Worm (Caenorhabditis elegans) whole organism, L1 larva: ENCODE data around the gene clec-60.
"Not testable (repeated sequence)": the region's sequence is repeated elsewhere in the genome, so short reads cannot be mapped to it uniquely, and the experiment has no call there.

Experiments
- C16A3.4 ChIP-seq: fragments of 150-350 bp; optimal IDR thresholded peaks from 2 replicates; lab custom pipeline; 2014; ENCODE audit warnings: missing biosample characterization, missing genetic modification characterization
- C34B4.2 ChIP-seq: sonication (generic microtip); optimal IDR thresholded peaks from 2 replicates; lab custom pipeline; 2017; ENCODE audit warnings: mild to moderate bottlenecking, missing genetic modification characterization, missing compliant biosample characterization
- ceh-88 ChIP-seq: fragments of 200-800 bp; sonication (Bioruptor generic); IDR thresholded peaks from 2 replicates; pipeline ENCODE4 v1.3.6; 2022; ENCODE audit warnings: missing genetic modification characterization, missing compliant biosample characterization
- efl-1 ChIP-seq, 4 experiments: fragments of 150-350 bp; optimal IDR thresholded peaks in 3 of 4; peaks in 1 of 4; 1 replicate in 1 of 4; 2 replicates in 3 of 4; lab custom pipeline; 2014; ENCODE audit warnings: missing biosample characterization in 2 of 4, missing genetic modification characterization in 2 of 4, missing genetic modification reagents in 2 of 4
- efl-3 ChIP-seq: fragments of 200-800 bp; sonication (Bioruptor generic); optimal IDR thresholded peaks from 2 replicates; lab custom pipeline; 2018; ENCODE audit warnings: mild to moderate bottlenecking, missing genetic modification characterization, missing compliant biosample characterization
- ets-5 ChIP-seq: fragments of 200-800 bp; sonication (Bioruptor generic); IDR thresholded peaks from 2 replicates; pipeline ENCODE4 v1.3.6; 2022; ENCODE audit warnings: missing genetic modification characterization, missing compliant biosample characterization
- fkh-10 ChIP-seq: sonication (generic microtip); optimal IDR thresholded peaks from 2 replicates; lab custom pipeline; 2017; ENCODE audit warnings: missing biosample characterization, missing genetic modification reagents, missing genetic modification characterization
- hlh-4 ChIP-seq: sonication (generic microtip); optimal IDR thresholded peaks from 2 replicates; lab custom pipeline; 2016; ENCODE audit warnings: mild to moderate bottlenecking, missing genetic modification characterization, missing compliant biosample characterization
- lin-35 ChIP-seq, 2 experiments: fragments of 150-350 bp; optimal IDR thresholded peaks; 2 replicates each; lab custom pipeline; 2014; ENCODE audit warnings: missing biosample characterization in 2 of 2, missing genetic modification characterization in 2 of 2, missing genetic modification reagents in 2 of 2
- lir-3 ChIP-seq: sonication (generic microtip); optimal IDR thresholded peaks from 2 replicates; lab custom pipeline; 2016; ENCODE audit warnings: mild to moderate bottlenecking, missing genetic modification characterization, moderate library complexity, missing compliant biosample characterization; ENCODE audit not compliant: poor library complexity
- mdl-1 ChIP-seq, 2 experiments: fragments of 150-350 bp; optimal IDR thresholded peaks; 2 replicates each; lab custom pipeline; 2014 to 2017; ENCODE audit warnings: missing biosample characterization in 2 of 2, missing genetic modification characterization in 2 of 2, inconsistent platforms in 1 of 2
- mep-1 ChIP-seq: fragments of 150-350 bp; optimal IDR thresholded peaks from 2 replicates; lab custom pipeline; 2014; ENCODE audit warnings: missing biosample characterization, missing genetic modification characterization
- nhr-11 ChIP-seq: fragments of 150-350 bp; optimal IDR thresholded peaks from 2 replicates; lab custom pipeline; 2014; ENCODE audit warnings: missing biosample characterization, missing genetic modification characterization
- nhr-20 ChIP-seq: sonication (generic microtip); optimal IDR thresholded peaks from 2 replicates; lab custom pipeline; 2016; ENCODE audit warnings: mild to moderate bottlenecking, missing genetic modification characterization, missing compliant biosample characterization
- snpc-4 ChIP-seq: fragments of 150-350 bp; optimal IDR thresholded peaks from 2 replicates; lab custom pipeline; 2014; ENCODE audit warnings: missing biosample characterization, missing genetic modification characterization
- sptf-1 ChIP-seq: fragments of 150-350 bp; optimal IDR thresholded peaks from 2 replicates; lab custom pipeline; 2014; ENCODE audit warnings: missing biosample characterization, missing genetic modification characterization
- swsn-7 ChIP-seq: sonication (generic microtip); optimal IDR thresholded peaks from 2 replicates; lab custom pipeline; 2016; ENCODE audit warnings: missing genetic modification characterization, missing compliant biosample characterization
- tlp-1 ChIP-seq: fragments of 150-350 bp; optimal IDR thresholded peaks from 2 replicates; lab custom pipeline; 2014; ENCODE audit warnings: missing biosample characterization, missing genetic modification characterization
- unc-86 ChIP-seq: sonication (generic microtip); optimal IDR thresholded peaks from 2 replicates; lab custom pipeline; 2016; ENCODE audit warnings: missing genetic modification characterization, missing compliant biosample characterization
- unc-98 ChIP-seq: fragments of 200-800 bp; sonication (Bioruptor generic); IDR thresholded peaks from 2 replicates; pipeline ENCODE4 v1.3.6; 2022; ENCODE audit warnings: missing genetic modification characterization, missing compliant biosample characterization
- ztf-4 ChIP-seq: fragments of 150-350 bp; optimal IDR thresholded peaks from 2 replicates; lab custom pipeline; 2014; ENCODE audit warnings: missing biosample characterization, missing genetic modification characterization

Gene clec-60

ce11 chrII:10442846-10443245 lies 38.8 kb downstream of the clec-60 start, which contains the start of gene ZK673.1:
Gene ZK673.1, plus strand, starts transcription at chrII:10443146.
- TF ChIP-seq lir-3; fkh-10 (GFP tag; lab: Kevin White, UChicago); swsn-7 (tag; lab: Kevin White, UChicago): not testable (repeated sequence)
- TF ChIP-seq, all 84 proteins: peak for 0; not testable (repeated sequence) for 84

ce11 chrII:10439976-10440375 lies 41.7 kb downstream of the clec-60 start, which contains the start of gene E04D5.4:
Gene E04D5.4, plus strand, starts transcription at chrII:10440276.
- TF ChIP-seq unc-98 (GFP tag; lab: Robert Waterston, UW) = no peak
- TF ChIP-seq efl-3 (GFP tag; lab: Kevin White, UChicago) = no peak
- no peak for TF ChIP-seq swsn-7 (tag; lab: Kevin White, UChicago)
- TF ChIP-seq mep-1 (tag; lab: Kevin White, UChicago) = no peak
- TF ChIP-seq efl-1 (optimal IDR thresholded peaks at IDR 0.05; lab: Kevin White, UChicago) = no peak
- peak in 1 of 2 experiments; percentile 83 for TF ChIP-seq efl-1 (GFP tag; optimal IDR thresholded peaks at IDR 0.05 in 1 of 2; lab: Kevin White, UChicago)
- no peak for TF ChIP-seq C34B4.2 (tag; lab: Kevin White, UChicago)
- TF ChIP-seq tlp-1 (tag; lab: Kevin White, UChicago) = no peak
- TF ChIP-seq snpc-4 (tag; lab: Kevin White, UChicago) = no peak

- TF ChIP-seq ztf-4 = no peak
- TF ChIP-seq ets-5 (GFP tag; lab: Robert Waterston, UW) = no peak
- no peak for TF ChIP-seq nhr-20 (tag; lab: Kevin White, UChicago)
- no peak for TF ChIP-seq sptf-1 (tag; lab: Kevin White, UChicago)
- no peak for TF ChIP-seq nhr-11 (tag; lab: Kevin White, UChicago)
- TF ChIP-seq unc-86 (tag; lab: Kevin White, UChicago) = no peak
- TF ChIP-seq mdl-1 (tag; optimal IDR thresholded peaks at IDR 0.05; lab: Kevin White, UChicago) = no peak
- no peak for TF ChIP-seq lin-35 (GFP tag; optimal IDR thresholded peaks at IDR 0.05; lab: Kevin White, UChicago)
- TF ChIP-seq C16A3.4 (tag; lab: Kevin White, UChicago) = no peak
Measured at ce11 chrII:10437840-10438239, 43.8 kb downstream of the clec-60 start.

ce11 chrII:10435836-10436235 lies 45.8 kb downstream of the clec-60 start, which contains the start of gene cut-4:
Gene cut-4, plus strand, starts transcription at chrII:10436136.
- TF ChIP-seq ceh-88 (GFP tag; lab: Robert Waterston, UW) = no peak
- TF ChIP-seq hlh-4 = no peak
